Worm (Caenorhabditis elegans) whole organism, L1 larva: Measurements from ENCODE around the gene comt-5.

Experiments
- C34B4.2 ChIP-seq: sonication (generic microtip); optimal IDR thresholded peaks from 2 replicates; lab custom pipeline; 2017; ENCODE audit warnings: mild to moderate bottlenecking, missing genetic modification characterization, missing compliant biosample characterization
- ama-1 ChIP-seq: fragments of 150-350 bp; optimal IDR thresholded peaks from 2 replicates; lab custom pipeline; 2014
- ces-1 ChIP-seq: fragments of 150-350 bp; optimal IDR thresholded peaks from 2 replicates; lab custom pipeline; 2014; ENCODE audit warnings: missing biosample characterization, missing genetic modification reagents, missing genetic modification characterization
- elt-3 ChIP-seq, 6 experiments: fragments of 150-350 bp in 1 of 6; sonication (generic microtip); optimal IDR thresholded peaks; 2 replicates each; lab custom pipeline; 2017 to 2018; ENCODE audit warnings: missing biosample characterization in 6 of 6, missing genetic modification characterization in 6 of 6, inconsistent platforms in 1 of 6
- jun-1 ChIP-seq: fragments of 150-350 bp; optimal IDR thresholded peaks from 2 replicates; lab custom pipeline; 2014; ENCODE audit warnings: missing biosample characterization, missing genetic modification reagents, missing genetic modification characterization
- nhr-90 ChIP-seq: sonication (generic microtip); optimal IDR thresholded peaks from 2 replicates; lab custom pipeline; 2016; ENCODE audit warnings: mild to moderate bottlenecking, missing genetic modification characterization, missing compliant biosample characterization; ENCODE audit not compliant: poor library complexity
- snpc-4 ChIP-seq: fragments of 150-350 bp; optimal IDR thresholded peaks from 2 replicates; lab custom pipeline; 2014; ENCODE audit warnings: missing biosample characterization, missing genetic modification characterization
- snu-23 ChIP-seq: sonication (generic microtip); optimal IDR thresholded peaks from 2 replicates; lab custom pipeline; 2016; ENCODE audit warnings: missing genetic modification characterization, missing compliant biosample characterization
- tbx-2 ChIP-seq: sonication (generic microtip); optimal IDR thresholded peaks from 2 replicates; lab custom pipeline; 2016; ENCODE audit warnings: missing genetic modification characterization, missing compliant biosample characterization
- unc-130 ChIP-seq: fragments of 150-350 bp; optimal IDR thresholded peaks from 2 replicates; lab custom pipeline; 2017; ENCODE audit warnings: missing biosample characterization, missing genetic modification characterization, inconsistent platforms
- unc-86 ChIP-seq: sonication (generic microtip); optimal IDR thresholded peaks from 2 replicates; lab custom pipeline; 2016; ENCODE audit warnings: missing genetic modification characterization, missing compliant biosample characterization
- ztf-11 ChIP-seq, 2 experiments: sonication (generic microtip); optimal IDR thresholded peaks; 2 replicates each; lab custom pipeline; 2016 to 2017; ENCODE audit warnings: missing genetic modification characterization in 2 of 2, missing biosample characterization in 1 of 2, missing compliant biosample characterization in 1 of 2

- no peak for TF ChIP-seq C34B4.2 (tag; lab: Kevin White, UChicago)
- TF ChIP-seq snpc-4 (tag; lab: Kevin White, UChicago) = no peak
- no peak for TF ChIP-seq tbx-2 (tag; lab: Kevin White, UChicago)
- no peak for TF ChIP-seq unc-86 (tag; lab: Kevin White, UChicago)
- TF ChIP-seq jun-1 = no peak
- no peak for TF ChIP-seq elt-3 (tag; optimal IDR thresholded peaks at IDR 0.05; lab: Kevin White, UChicago)
- TF ChIP-seq ces-1 (GFP tag; lab: Kevin White, UChicago) = no peak
- TF ChIP-seq snu-23 = no peak
- TF ChIP-seq ztf-11 (tag; optimal IDR thresholded peaks at IDR 0.05; lab: Kevin White, UChicago) = no peak
- TF ChIP-seq unc-130 (tag; lab: Kevin White, UChicago) = no peak
- TF ChIP-seq nhr-90 = no peak
- no peak for TF ChIP-seq ama-1
Measured at ce11 chrV:2097653-2098052, 44.2 kb upstream of the comt-5 start, which contains the start of gene clec-208.
